Worm (Caenorhabditis elegans) whole organism, L1 larva: ENCODE data around the gene Y51A2A.5.

ENCODE experiments used
- C16A3.4 ChIP-seq: fragments of 150-350 bp; optimal IDR thresholded peaks from 2 replicates; lab custom pipeline; 2014; ENCODE audit warnings: missing biosample characterization, missing genetic modification characterization
- Y116A8C.19 ChIP-seq: sonication (generic microtip); optimal IDR thresholded peaks from 2 replicates; lab custom pipeline; 2016; ENCODE audit warnings: missing compliant biosample characterization, missing genetic modification characterization, borderline replicate concordance
- aha-1 ChIP-seq: fragments of 150-350 bp; optimal IDR thresholded peaks from 2 replicates; lab custom pipeline; 2014; ENCODE audit warnings: missing biosample characterization, missing genetic modification characterization
- aly-2 ChIP-seq: fragments of 150-350 bp; optimal IDR thresholded peaks from 2 replicates; lab custom pipeline; 2014; ENCODE audit warnings: missing biosample characterization, missing genetic modification characterization
- blmp-1 ChIP-seq: fragments of 150-350 bp; optimal IDR thresholded peaks from 2 replicates; lab custom pipeline; 2014; ENCODE audit warnings: missing biosample characterization, missing genetic modification characterization
- ceh-8 ChIP-seq: fragments of 200-800 bp; sonication (Bioruptor generic); optimal IDR thresholded peaks from 2 replicates; lab custom pipeline; 2018; ENCODE audit warnings: mild to moderate bottlenecking, missing genetic modification characterization, moderate library complexity, missing compliant biosample characterization
- ceh-82 ChIP-seq, 3 experiments: fragments of 150-350 bp in 1 of 3; sonication (generic microtip) in 2 of 3; optimal IDR thresholded peaks; 2 replicates each; lab custom pipeline; 2014 to 2017; ENCODE audit warnings: missing biosample characterization in 3 of 3, missing genetic modification characterization in 3 of 3
- ceh-90 ChIP-seq: sonication (generic microtip); optimal IDR thresholded peaks from 2 replicates; lab custom pipeline; 2016; ENCODE audit warnings: missing genetic modification characterization, missing compliant biosample characterization
- ces-1 ChIP-seq: fragments of 150-350 bp; optimal IDR thresholded peaks from 2 replicates; lab custom pipeline; 2014; ENCODE audit warnings: missing biosample characterization, missing genetic modification reagents, missing genetic modification characterization
- efl-3 ChIP-seq: fragments of 200-800 bp; sonication (Bioruptor generic); optimal IDR thresholded peaks from 2 replicates; lab custom pipeline; 2018; ENCODE audit warnings: mild to moderate bottlenecking, missing genetic modification characterization, missing compliant biosample characterization
- elt-2 ChIP-seq: sonication (generic microtip); optimal IDR thresholded peaks from 2 replicates; lab custom pipeline; 2016; ENCODE audit warnings: missing genetic modification characterization, mild to moderate bottlenecking, inconsistent platforms, missing compliant biosample characterization, missing genetic modification reagents
- fkh-4 ChIP-seq: sonication (generic microtip); optimal IDR thresholded peaks from 2 replicates; lab custom pipeline; 2016; ENCODE audit warnings: missing compliant biosample characterization, missing genetic modification characterization, borderline replicate concordance
- fkh-8 ChIP-seq: sonication (generic microtip); optimal IDR thresholded peaks from 2 replicates; lab custom pipeline; 2016; ENCODE audit warnings: mild to moderate bottlenecking, missing genetic modification characterization, missing compliant biosample characterization
- hlh-17 ChIP-seq: fragments of 200-800 bp; sonication (Bioruptor generic); optimal IDR thresholded peaks from 2 replicates; lab custom pipeline; 2018; ENCODE audit warnings: missing genetic modification characterization, mild to moderate bottlenecking, missing compliant biosample characterization, moderate library complexity, borderline replicate concordance
- hlh-4 ChIP-seq: sonication (generic microtip); optimal IDR thresholded peaks from 2 replicates; lab custom pipeline; 2016; ENCODE audit warnings: mild to moderate bottlenecking, missing genetic modification characterization, missing compliant biosample characterization
- isw-1 ChIP-seq: fragments of 200-800 bp; sonication (Bioruptor generic); IDR thresholded peaks from 2 replicates; pipeline ENCODE4 v1.3.6; 2022; ENCODE audit warnings: missing genetic modification characterization, missing compliant biosample characterization
- lin-14 ChIP-seq: fragments of 200-800 bp; sonication (Bioruptor generic); optimal IDR thresholded peaks from 2 replicates; lab custom pipeline; 2018; ENCODE audit warnings: mild to moderate bottlenecking, missing genetic modification characterization, moderate library complexity, missing compliant biosample characterization
- lin-15B ChIP-seq: fragments of 150-350 bp; sonication (generic microtip); optimal IDR thresholded peaks from 3 replicates; lab custom pipeline; 2014; ENCODE audit warnings: missing biosample characterization, missing genetic modification characterization
- lin-39 ChIP-seq: fragments of 150-350 bp; optimal IDR thresholded peaks from 2 replicates; lab custom pipeline; 2014; ENCODE audit warnings: missing biosample characterization, missing genetic modification reagents, missing genetic modification characterization
- lir-3 ChIP-seq: sonication (generic microtip); optimal IDR thresholded peaks from 2 replicates; lab custom pipeline; 2016; ENCODE audit warnings: mild to moderate bottlenecking, missing genetic modification characterization, moderate library complexity, missing compliant biosample characterization; ENCODE audit not compliant: poor library complexity
- lsy-2 ChIP-seq, 2 experiments: fragments of 150-350 bp; optimal IDR thresholded peaks; 2 replicates each; lab custom pipeline; 2014; ENCODE audit warnings: missing biosample characterization in 2 of 2, missing genetic modification characterization in 2 of 2
- mdl-1 ChIP-seq, 2 experiments: fragments of 150-350 bp; optimal IDR thresholded peaks; 2 replicates each; lab custom pipeline; 2014 to 2017; ENCODE audit warnings: missing biosample characterization in 2 of 2, missing genetic modification characterization in 2 of 2, inconsistent platforms in 1 of 2
- mep-1 ChIP-seq: fragments of 150-350 bp; optimal IDR thresholded peaks from 2 replicates; lab custom pipeline; 2014; ENCODE audit warnings: missing biosample characterization, missing genetic modification characterization
- nhr-19 ChIP-seq: fragments of 200-800 bp; sonication (Bioruptor generic); conservative IDR thresholded peaks from 2 replicates; pipeline ENCODE4 v1.3.6; 2022; ENCODE audit warnings: missing genetic modification characterization, missing compliant biosample characterization
- nhr-47 ChIP-seq: sonication (generic microtip); optimal IDR thresholded peaks from 2 replicates; lab custom pipeline; 2016; ENCODE audit warnings: mild to moderate bottlenecking, missing genetic modification characterization, moderate library complexity, missing compliant biosample characterization
- nhr-85 ChIP-seq: sonication (generic microtip); peaks from one replicate; lab custom pipeline; 2016; ENCODE audit warnings: missing genetic modification characterization, inconsistent platforms, missing compliant biosample characterization
- pqm-1 ChIP-seq: sonication (generic microtip); optimal IDR thresholded peaks from 3 replicates; lab custom pipeline; 2017; ENCODE audit warnings: missing biosample characterization, missing genetic modification characterization
- skn-1 ChIP-seq: fragments of 150-350 bp; optimal IDR thresholded peaks from 2 replicates; lab custom pipeline; 2014; ENCODE audit warnings: missing biosample characterization, missing genetic modification characterization
- snpc-4 ChIP-seq: fragments of 150-350 bp; optimal IDR thresholded peaks from 2 replicates; lab custom pipeline; 2014; ENCODE audit warnings: missing biosample characterization, missing genetic modification characterization
- sptf-1 ChIP-seq: fragments of 150-350 bp; optimal IDR thresholded peaks from 2 replicates; lab custom pipeline; 2014; ENCODE audit warnings: missing biosample characterization, missing genetic modification characterization
- swsn-7 ChIP-seq: sonication (generic microtip); optimal IDR thresholded peaks from 2 replicates; lab custom pipeline; 2016; ENCODE audit warnings: missing genetic modification characterization, missing compliant biosample characterization
- tbx-2 ChIP-seq: sonication (generic microtip); optimal IDR thresholded peaks from 2 replicates; lab custom pipeline; 2016; ENCODE audit warnings: missing genetic modification characterization, missing compliant biosample characterization
- tlp-1 ChIP-seq: fragments of 150-350 bp; optimal IDR thresholded peaks from 2 replicates; lab custom pipeline; 2014; ENCODE audit warnings: missing biosample characterization, missing genetic modification characterization
- unc-130 ChIP-seq: fragments of 150-350 bp; optimal IDR thresholded peaks from 2 replicates; lab custom pipeline; 2017; ENCODE audit warnings: missing biosample characterization, missing genetic modification characterization, inconsistent platforms
- unc-86 ChIP-seq: sonication (generic microtip); optimal IDR thresholded peaks from 2 replicates; lab custom pipeline; 2016; ENCODE audit warnings: missing genetic modification characterization, missing compliant biosample characterization
- ztf-11 ChIP-seq, 2 experiments: sonication (generic microtip); optimal IDR thresholded peaks; 2 replicates each; lab custom pipeline; 2016 to 2017; ENCODE audit warnings: missing genetic modification characterization in 2 of 2, missing biosample characterization in 1 of 2, missing compliant biosample characterization in 1 of 2
- ztf-4 ChIP-seq: fragments of 150-350 bp; optimal IDR thresholded peaks from 2 replicates; lab custom pipeline; 2014; ENCODE audit warnings: missing biosample characterization, missing genetic modification characterization

The Y51A2A.5 gene

ce11 chrV:18298506-18298905, at the start of gene Y51A2A.5:
Gene Y51A2A.5, plus strand, starts transcription at chrV:18298806.
- TF ChIP-seq efl-3 (GFP tag; lab: Kevin White, UChicago) = no peak
- no peak for TF ChIP-seq snpc-4 (tag; lab: Kevin White, UChicago)
- no peak for TF ChIP-seq nhr-19 (GFP tag; lab: Robert Waterston, UW)
- no peak for TF ChIP-seq sptf-1 (tag; lab: Kevin White, UChicago)
- no peak for TF ChIP-seq lin-14 (GFP tag; lab: Kevin White, UChicago)
- TF ChIP-seq hlh-4 (tag; lab: Kevin White, UChicago) = no peak
- TF ChIP-seq Y116A8C.19 (tag; lab: Kevin White, UChicago) = no peak
- no peak for TF ChIP-seq isw-1
- TF ChIP-seq lin-15B = no peak
- TF ChIP-seq lir-3 (tag; lab: Kevin White, UChicago) = no peak

- TF ChIP-seq unc-86 (tag; lab: Kevin White, UChicago) (no peak), elt-2 (peak; percentile 18)
These were observed 46.4 kb upstream of the Y51A2A.5 start, which contains the start of gene R10E8.1 for ce11 chrV:18252239-18252638. Gene R10E8.1, minus strand, starts transcription at chrV:18252416.

- TF ChIP-seq ztf-11 (tag; optimal IDR thresholded peaks at IDR 0.05; lab: Kevin White, UChicago) (no peak), tbx-2 (tag; lab: Kevin White, UChicago) (no peak), unc-130 (tag; lab: Kevin White, UChicago) (no peak), pqm-1 (tag; lab: Kevin White, UChicago) (no peak), skn-1 (tag; lab: Kevin White, UChicago) (no peak), aha-1 (tag; lab: Kevin White, UChicago) (no peak), nhr-47 (tag; lab: Kevin White, UChicago) (no peak), mdl-1 (tag; optimal IDR thresholded peaks at IDR 0.05; lab: Kevin White, UChicago) (no peak), C16A3.4 (no peak), mep-1 (tag; lab: Kevin White, UChicago) (no peak), swsn-7 (tag; lab: Kevin White, UChicago) (no peak), lir-3 (tag; lab: Kevin White, UChicago) (no peak), fkh-4 (tag; lab: Kevin White, UChicago) (no peak), ces-1 (GFP tag; lab: Kevin White, UChicago) (no peak), blmp-1 (tag; lab: Kevin White, UChicago) (no peak), isw-1 (no peak), sptf-1 (tag; lab: Kevin White, UChicago) (no peak), ceh-82 (tag; optimal IDR thresholded peaks at IDR 0.05; lab: Kevin White, UChicago) (no peak), ceh-90 (no peak)
These were observed 45.1 kb upstream of the Y51A2A.5 start, which contains the start of gene R10E8.2 for ce11 chrV:18253494-18253893. Gene R10E8.2, plus strand, starts transcription at chrV:18253794.

- TF ChIP-seq ceh-8 (GFP tag; lab: Kevin White, UChicago) (no peak), snpc-4 (tag; lab: Kevin White, UChicago) (no peak), ces-1 (GFP tag; lab: Kevin White, UChicago) (no peak), tlp-1 (no peak), sptf-1 (tag; lab: Kevin White, UChicago) (no peak), fkh-8 (tag; lab: Kevin White, UChicago) (no peak), lir-3 (tag; lab: Kevin White, UChicago) (no peak), hlh-17 (GFP tag; lab: Kevin White, UChicago) (no peak), nhr-85 (no peak), ztf-4 (tag; lab: Kevin White, UChicago) (no peak), lsy-2 (tag; optimal IDR thresholded peaks at IDR 0.05; lab: Kevin White, UChicago) (no peak), lin-39 (tag; lab: Kevin White, UChicago) (no peak), unc-86 (tag; lab: Kevin White, UChicago) (no peak), aly-2 (tag; lab: Kevin White, UChicago) (no peak)
These were observed 44.1 kb upstream of the Y51A2A.5 start, which contains the start of gene R10E8.5 for ce11 chrV:18254483-18254882. Gene R10E8.5, plus strand, starts transcription at chrV:18254783.
